Worm (Caenorhabditis elegans): Measurements from ENCODE around the gene col-166.

- TF ChIP-seq zag-1 (tag; optimal IDR thresholded peaks at IDR 0.05) (no peak), skn-1 (tag; optimal IDR thresholded peaks at IDR 0.05) (peak; percentile 76), nhr-237 (tag; optimal IDR thresholded peaks at IDR 0.05) (no peak), fos-1 (tag; optimal IDR thresholded peaks at IDR 0.05) (no peak), fkh-10 (GFP tag; optimal IDR thresholded peaks at IDR 0.05) (no peak), nfya-1 (tag; optimal IDR thresholded peaks at IDR 0.05; ENCODE audit: insufficient read depth) (no peak)
Observed at ce11 chrX:6271718-6272117, 8.1 kb upstream of the col-166 start, which contains the start of gene lro-1.
